Fruit fly (Drosophila melanogaster): Measurements from ENCODE around the gene Mi-2.
A peak's percentile ranks its signal among the peaks of the same experiment; 100 is the strongest.

Mi-2 gene

DNA sequence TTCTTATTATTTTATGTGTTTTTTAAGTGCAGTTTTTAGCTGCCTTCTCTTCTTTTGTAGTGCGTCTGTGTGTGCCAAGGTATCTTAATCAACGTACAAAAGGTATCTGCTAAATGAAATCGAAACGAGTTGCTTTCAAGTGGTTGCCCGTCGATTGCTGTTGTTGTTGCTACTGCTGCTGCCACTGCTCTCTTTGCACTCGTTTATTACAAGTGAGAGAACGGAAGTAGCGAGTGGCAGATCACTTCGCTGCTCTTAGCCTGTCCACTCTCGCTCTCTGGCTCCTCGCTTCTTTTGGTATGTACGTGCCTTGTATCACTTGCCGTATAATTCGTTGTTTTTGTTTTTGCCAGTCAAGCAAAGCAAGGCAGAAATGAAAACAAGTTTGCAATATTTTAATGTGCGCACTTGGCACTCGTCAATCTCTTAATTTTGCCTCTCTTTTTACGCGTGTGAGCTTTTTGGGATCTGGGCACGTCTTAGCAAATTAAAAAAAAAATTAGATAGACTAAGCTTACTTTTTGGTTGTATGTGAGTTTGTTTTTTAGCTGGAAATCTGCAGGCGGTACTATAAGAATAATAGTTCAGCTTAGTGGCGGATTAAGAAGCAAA is 13.6 kb downstream of the Mi-2 start (continued):
- TF ChIP-seq eyg (GFP tag; optimal IDR thresholded peaks at IDR 0.05) (no peak), ro (GFP tag; IDR thresholded peaks at IDR 0.05) (no peak), CG15514 (GFP tag; optimal IDR thresholded peaks at IDR 0.05) (no peak), CG12236 (GFP tag; optimal IDR thresholded peaks at IDR 0.05) (no peak), luna (GFP tag; optimal IDR thresholded peaks at IDR 0.05) (no peak), CG1529 (GFP tag; optimal IDR thresholded peaks at IDR 0.05) (no peak), Dbx (GFP tag; IDR thresholded peaks at IDR 0.05) (no peak), nom (GFP tag; optimal IDR thresholded peaks at IDR 0.05) (peak; percentile 49), pita (GFP tag; optimal IDR thresholded peaks at IDR 0.05) (no peak), CHES-1-like (GFP tag; optimal IDR thresholded peaks at IDR 0.05) (no peak), Dp (GFP tag; optimal IDR thresholded peaks at IDR 0.05) (no peak), pb (GFP tag; optimal IDR thresholded peaks at IDR 0.05) (no peak), CG10543 (GFP tag; optimal IDR thresholded peaks at IDR 0.05) (no peak), sqz (GFP tag; optimal IDR thresholded peaks at IDR 0.05) (no peak), CG6854 (GFP tag; optimal IDR thresholded peaks at IDR 0.05) (no peak), CG11398 (GFP tag; optimal IDR thresholded peaks at IDR 0.05) (no peak), jigr1 (GFP tag; IDR thresholded peaks at IDR 0.05) (no peak), fru (optimal IDR thresholded peaks at IDR 0.05) (peak; percentile 39), Sox100B (GFP tag; optimal IDR thresholded peaks at IDR 0.05) (no peak), da (GFP tag; optimal IDR thresholded peaks at IDR 0.05) (no peak), bigmax (GFP tag; optimal IDR thresholded peaks at IDR 0.05) (no peak), TFAM (GFP tag; optimal IDR thresholded peaks at IDR 0.05) (no peak), ci (GFP tag; IDR thresholded peaks at IDR 0.05) (no peak), Hey (tag; optimal IDR thresholded peaks at IDR 0.05) (no peak), CG1792 (GFP tag; optimal IDR thresholded peaks at IDR 0.05) (no peak), zen2 (GFP tag; IDR thresholded peaks at IDR 0.05; ENCODE audit: partially characterized antibody) (peak; percentile 11; the same call in 1 of the 3 replicates), Sox102F (GFP tag; optimal IDR thresholded peaks at IDR 0.05) (no peak), CG2202 (tag; optimal IDR thresholded peaks at IDR 0.05) (no peak), CG11085 (GFP tag; IDR thresholded peaks at IDR 0.05) (no peak), kni (GFP tag; optimal IDR thresholded peaks at IDR 0.05) (peak; percentile 39), CG4424 (GFP tag; optimal IDR thresholded peaks at IDR 0.05) (no peak), CG32767 (GFP tag; IDR thresholded peaks at IDR 0.05) (no peak), pros (GFP tag; optimal IDR thresholded peaks at IDR 0.05) (peak; percentile 45), CG7556 (GFP tag; optimal IDR thresholded peaks at IDR 0.05) (no peak), tx (GFP tag; optimal IDR thresholded peaks at IDR 0.05) (no peak), CG16815 (GFP tag; optimal IDR thresholded peaks at IDR 0.05) (no peak), al (GFP tag; IDR thresholded peaks at IDR 0.05) (no peak), CG31388 (GFP tag; optimal IDR thresholded peaks at IDR 0.05) (no peak), Hr39 (optimal IDR thresholded peaks at IDR 0.05) (no peak), NK7.1 (GFP tag; optimal IDR thresholded peaks at IDR 0.05) (no peak), hkb (optimal IDR thresholded peaks at IDR 0.05) (no peak), hkb (GFP tag; IDR thresholded peaks at IDR 0.05) (no peak), Elba2 (GFP tag; optimal IDR thresholded peaks at IDR 0.05) (peak; percentile 10), chm (GFP tag; IDR thresholded peaks at IDR 0.05) (peak; percentile 25; the same call in 1 of the 2 replicates), ash1 (GFP tag; optimal IDR thresholded peaks at IDR 0.05) (no peak), CG14860 (GFP tag; IDR thresholded peaks at IDR 0.05; ENCODE audit: partially characterized antibody) (no peak), CG10654 (GFP tag; optimal IDR thresholded peaks at IDR 0.05) (no peak), CG17359 (tag; optimal IDR thresholded peaks at IDR 0.05) (no peak), CG6254 (GFP tag; optimal IDR thresholded peaks at IDR 0.05) (no peak), chif (GFP tag; optimal IDR thresholded peaks at IDR 0.05) (no peak), Hand (GFP tag; optimal IDR thresholded peaks at IDR 0.05) (no peak), CkIIα-i1 (GFP tag; IDR thresholded peaks at IDR 0.05) (no peak)

Data from whole organism, embryonic.